Worm (Caenorhabditis elegans) whole organism, late embryonic: ENCODE results near the gene F36H1.11.

Experiments used
- K02D7.2 ChIP-seq: sonication (generic microtip); optimal IDR thresholded peaks from 2 replicates; lab custom pipeline; 2017; ENCODE audit warnings: mild to moderate bottlenecking, missing genetic modification characterization, missing compliant biosample characterization
- K09A11.1 ChIP-seq: sonication (generic microtip); optimal IDR thresholded peaks from 2 replicates; lab custom pipeline; 2017; ENCODE audit warnings: antibody characterized with exemption, mild to moderate bottlenecking, missing genetic modification characterization, missing compliant biosample characterization; ENCODE audit not compliant: insufficient read depth
- ama-1 ChIP-seq: fragments of 150-350 bp; optimal IDR thresholded peaks from 2 replicates; lab custom pipeline; 2014
- ceh-18 ChIP-seq: sonication (generic microtip); optimal IDR thresholded peaks from 2 replicates; lab custom pipeline; 2016; ENCODE audit warnings: missing genetic modification characterization, missing compliant biosample characterization
- ceh-2 ChIP-seq: sonication (generic microtip); optimal IDR thresholded peaks from 2 replicates; lab custom pipeline; 2016; ENCODE audit warnings: missing genotype, missing genetic modification characterization, missing compliant biosample characterization
- ceh-22 ChIP-seq: sonication (generic microtip); optimal IDR thresholded peaks from 2 replicates; lab custom pipeline; 2017; ENCODE audit warnings: missing biosample characterization, missing genetic modification characterization
- ceh-24 ChIP-seq: sonication (generic microtip); optimal IDR thresholded peaks from 2 replicates; lab custom pipeline; 2016; ENCODE audit warnings: mild to moderate bottlenecking, missing genetic modification characterization, missing compliant biosample characterization
- ceh-30 ChIP-seq: fragments of 150-350 bp; optimal IDR thresholded peaks from 2 replicates; lab custom pipeline; 2014; ENCODE audit warnings: missing biosample characterization, missing genetic modification characterization
- ceh-34 ChIP-seq: sonication (generic microtip); optimal IDR thresholded peaks from 2 replicates; lab custom pipeline; 2016; ENCODE audit warnings: mild to moderate bottlenecking, missing genetic modification characterization, missing compliant biosample characterization
- ceh-6 ChIP-seq: fragments of 200-800 bp; sonication (Bioruptor generic); optimal IDR thresholded peaks from 2 replicates; lab custom pipeline; 2018; ENCODE audit warnings: mild to moderate bottlenecking, missing genetic modification characterization, missing compliant biosample characterization
- che-1 ChIP-seq: sonication (generic microtip); optimal IDR thresholded peaks from 2 replicates; lab custom pipeline; 2016; ENCODE audit warnings: mild to moderate bottlenecking, missing genetic modification characterization, missing compliant biosample characterization
- dmd-4 ChIP-seq: sonication (generic microtip); optimal IDR thresholded peaks from 2 replicates; lab custom pipeline; 2016; ENCODE audit warnings: borderline replicate concordance, missing genetic modification characterization, missing compliant biosample characterization
- elt-4 ChIP-seq: sonication (generic microtip); optimal IDR thresholded peaks from 2 replicates; lab custom pipeline; 2016; ENCODE audit warnings: missing genetic modification characterization, missing compliant biosample characterization
- gmeb-2 ChIP-seq: sonication (generic microtip); optimal IDR thresholded peaks from 2 replicates; lab custom pipeline; 2016; ENCODE audit warnings: missing genetic modification characterization, inconsistent platforms, missing compliant biosample characterization
- hlh-13 ChIP-seq: fragments of 200-800 bp; sonication (Bioruptor generic); optimal IDR thresholded peaks from 2 replicates; lab custom pipeline; 2018; ENCODE audit warnings: mild to moderate bottlenecking, missing genetic modification characterization, missing compliant biosample characterization
- hlh-30 ChIP-seq: sonication (generic microtip); optimal IDR thresholded peaks from 2 replicates; lab custom pipeline; 2017; ENCODE audit warnings: antibody characterized with exemption, missing genetic modification characterization, missing compliant biosample characterization; ENCODE audit not compliant: insufficient read depth
- lim-6 ChIP-seq: sonication (generic microtip); optimal IDR thresholded peaks from 2 replicates; lab custom pipeline; 2016; ENCODE audit warnings: missing genetic modification characterization, missing compliant biosample characterization
- lin-11 ChIP-seq: fragments of 200-800 bp; sonication (Bioruptor generic); optimal IDR thresholded peaks from 2 replicates; lab custom pipeline; 2018; ENCODE audit warnings: mild to moderate bottlenecking, missing genetic modification characterization, missing compliant biosample characterization
- madf-2 ChIP-seq: sonication (generic microtip); optimal IDR thresholded peaks from 2 replicates; lab custom pipeline; 2017; ENCODE audit warnings: missing genetic modification characterization, missing compliant biosample characterization
- mec-3 ChIP-seq: sonication (generic microtip); optimal IDR thresholded peaks from 2 replicates; lab custom pipeline; 2016; ENCODE audit warnings: borderline replicate concordance, missing genetic modification characterization, missing compliant biosample characterization
- nfya-1 ChIP-seq: sonication (generic microtip); optimal IDR thresholded peaks from 2 replicates; lab custom pipeline; 2017; ENCODE audit warnings: missing genetic modification characterization, mild to moderate bottlenecking, missing compliant biosample characterization, antibody characterized with exemption, moderate library complexity
- nhr-232 ChIP-seq: sonication (generic microtip); optimal IDR thresholded peaks from 2 replicates; lab custom pipeline; 2016; ENCODE audit warnings: missing genetic modification characterization, missing compliant biosample characterization
- npax-4 ChIP-seq: sonication (generic microtip); optimal IDR thresholded peaks from 2 replicates; lab custom pipeline; 2016; ENCODE audit warnings: missing genetic modification characterization, missing compliant biosample characterization
- pag-3 ChIP-seq: sonication (generic microtip); optimal IDR thresholded peaks from 2 replicates; lab custom pipeline; 2016; ENCODE audit warnings: missing compliant biosample characterization, missing genetic modification characterization, borderline replicate concordance
- pat-9 ChIP-seq: fragments of 200-800 bp; sonication (Bioruptor generic); optimal IDR thresholded peaks from 2 replicates; lab custom pipeline; 2018; ENCODE audit warnings: mild to moderate bottlenecking, missing genetic modification characterization, moderate library complexity, missing compliant biosample characterization
- pha-2 ChIP-seq: sonication (generic microtip); optimal IDR thresholded peaks from 2 replicates; lab custom pipeline; 2017; ENCODE audit warnings: mild to moderate bottlenecking, missing genetic modification characterization, missing compliant biosample characterization
- rnt-1 ChIP-seq: sonication (generic microtip); optimal IDR thresholded peaks from 2 replicates; lab custom pipeline; 2016; ENCODE audit warnings: missing genetic modification characterization, missing compliant biosample characterization
- tbx-2 ChIP-seq: sonication (generic microtip); optimal IDR thresholded peaks from 2 replicates; lab custom pipeline; 2016; ENCODE audit warnings: missing genetic modification characterization, missing compliant biosample characterization
- tbx-7 ChIP-seq: sonication (generic microtip); optimal IDR thresholded peaks from 2 replicates; lab custom pipeline; 2016; ENCODE audit warnings: missing genotype, missing genetic modification characterization, missing compliant biosample characterization
- ttx-3 ChIP-seq: sonication (generic microtip); optimal IDR thresholded peaks from 2 replicates; lab custom pipeline; 2016; ENCODE audit warnings: missing genetic modification reagents, missing genetic modification characterization, missing compliant biosample characterization
- unc-42 ChIP-seq: sonication (generic microtip); optimal IDR thresholded peaks from 2 replicates; lab custom pipeline; 2016; ENCODE audit warnings: missing genotype, missing genetic modification characterization, missing compliant biosample characterization
- unc-55 ChIP-seq: sonication (generic microtip); optimal IDR thresholded peaks from 2 replicates; lab custom pipeline; 2017; ENCODE audit warnings: missing biosample characterization, missing genetic modification reagents, missing genetic modification characterization
- ztf-16 ChIP-seq: sonication (generic microtip); optimal IDR thresholded peaks from 2 replicates; lab custom pipeline; 2017; ENCODE audit warnings: missing genetic modification characterization, missing compliant biosample characterization

Gene F36H1.11

DNA sequence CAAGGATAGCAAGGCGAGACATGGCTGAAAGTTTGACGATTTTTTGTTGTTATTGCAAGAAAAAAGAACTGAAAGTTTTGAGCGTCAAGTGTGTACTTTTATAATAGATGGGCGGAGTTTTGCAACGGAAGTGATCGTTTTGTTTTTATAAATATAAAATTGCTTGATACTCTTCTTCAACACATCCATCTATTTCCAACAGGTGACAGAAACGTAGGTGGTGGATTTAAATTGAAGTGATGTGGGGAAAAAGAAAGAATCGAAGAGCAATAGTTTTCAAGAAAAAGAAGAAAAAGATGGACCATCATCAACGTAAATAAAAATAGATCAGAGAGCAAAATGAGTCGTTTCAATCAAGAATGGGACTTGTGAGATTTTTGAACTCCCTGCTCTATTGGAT lies 18.0 kb downstream of the F36H1.11 start, which contains the start of gene ttr-17:
Gene ttr-17, minus strand, starts transcription at position 24 of the 400 bp plus-strand sequence.
- no peak for TF ChIP-seq ceh-2 (tag; lab: Kevin White, UChicago)
- peak; percentile 51 for TF ChIP-seq ceh-18 (tag; lab: Kevin White, UChicago)

DNA sequence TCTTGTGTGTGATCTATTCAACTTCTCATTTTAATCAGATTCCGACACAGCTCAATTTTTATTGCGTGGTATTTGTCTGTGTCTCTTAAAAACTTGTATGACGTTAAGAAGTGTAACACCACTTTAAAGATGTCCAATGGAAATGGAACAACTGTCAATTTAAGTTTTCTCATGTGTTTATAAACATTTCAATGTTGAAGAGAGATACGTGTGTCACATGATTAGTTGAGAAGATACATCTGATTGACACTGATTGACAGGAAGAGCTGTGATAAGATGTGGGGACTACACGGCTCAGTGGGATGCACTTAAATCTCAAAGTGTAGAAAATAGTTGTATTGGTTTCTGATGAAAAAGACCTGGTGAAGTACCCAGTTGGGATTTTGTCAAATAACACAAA lies 19.3 kb downstream of the F36H1.11 start:
- TF ChIP-seq ceh-18 (tag; lab: Kevin White, UChicago) (peak; percentile 68), mec-3 (tag; lab: Kevin White, UChicago) (no peak), unc-55 (peak; percentile 100), hlh-30 (tag; lab: Kevin White, UChicago) (peak; percentile 55), rnt-1 (tag; lab: Kevin White, UChicago) (peak; percentile 81), ceh-34 (tag; lab: Kevin White, UChicago) (no peak), pat-9 (tag; lab: Kevin White, UChicago) (no peak), nfya-1 (tag; lab: Kevin White, UChicago) (peak; percentile 47), npax-4 (no peak)

DNA sequence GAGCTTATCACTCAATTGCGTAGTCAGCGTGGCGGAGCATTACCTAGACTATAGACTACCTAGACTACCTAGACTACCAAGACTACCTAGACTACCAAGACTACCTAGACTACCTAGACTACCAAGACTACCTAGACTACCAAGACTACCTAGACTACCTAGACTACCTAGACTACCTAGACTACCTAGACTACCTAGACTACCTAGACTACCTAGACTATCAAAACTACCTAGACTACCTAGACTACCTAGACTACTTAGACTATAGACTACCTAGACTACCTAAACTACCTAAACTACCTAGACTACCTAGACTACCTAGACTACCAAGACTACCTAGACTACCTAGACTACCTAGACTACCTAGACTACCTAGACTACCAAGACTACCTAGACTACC lies 21.9 kb downstream of the F36H1.11 start:
- peak; percentile 29 for TF ChIP-seq ztf-16
- TF ChIP-seq hlh-13 (GFP tag; lab: Kevin White, UChicago) = peak; percentile 72
- TF ChIP-seq npax-4 = peak; percentile 30
- peak; percentile 57 for TF ChIP-seq madf-2
- peak; percentile 70 for TF ChIP-seq dmd-4 (tag; lab: Kevin White, UChicago)
- TF ChIP-seq pat-9 (tag; lab: Kevin White, UChicago) = peak; percentile 42
- peak; percentile 46 for TF ChIP-seq lin-11 (tag; lab: Kevin White, UChicago)
- peak; percentile 45 for TF ChIP-seq che-1
- TF ChIP-seq, all 69 proteins: peak for 8; not testable (repeated sequence) for 61

DNA sequence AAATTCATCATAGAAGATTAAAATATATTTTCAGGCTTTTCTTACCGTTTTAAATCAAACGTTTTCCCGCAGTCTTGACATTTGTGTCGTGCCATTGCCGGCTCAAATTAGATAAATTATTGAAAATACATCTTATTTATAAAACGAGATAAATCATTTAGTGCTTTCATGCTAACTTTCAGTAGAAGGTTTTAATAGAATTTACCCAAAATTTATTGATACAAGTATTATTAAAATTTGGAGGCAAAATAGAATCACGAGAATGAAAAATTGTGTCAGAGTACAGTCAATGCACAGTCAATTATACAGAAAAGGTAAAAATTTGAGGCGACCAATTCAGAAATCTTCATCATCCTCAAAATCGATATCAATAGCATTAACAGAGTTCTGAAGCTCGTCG lies 29.5 kb downstream of the F36H1.11 start, which contains the start of gene Y5F2A.4:
Gene Y5F2A.4, minus strand, starts transcription at position 101 of the 400 bp plus-strand sequence.
- no peak for TF ChIP-seq K02D7.2
- TF ChIP-seq ceh-6 (GFP tag; lab: Kevin White, UChicago) = no peak
- TF ChIP-seq nhr-232 (tag; lab: Kevin White, UChicago) = no peak
- TF ChIP-seq ama-1 (lab: Kevin White, UChicago) = no peak
- no peak for TF ChIP-seq madf-2
- no peak for TF ChIP-seq lim-6 (tag; lab: Kevin White, UChicago)
- TF ChIP-seq unc-42 (tag; lab: Kevin White, UChicago) = no peak
- TF ChIP-seq elt-4 (tag; lab: Kevin White, UChicago) = no peak
- TF ChIP-seq ceh-24 (tag; lab: Kevin White, UChicago) = no peak
- no peak for TF ChIP-seq ceh-30 (tag; lab: Kevin White, UChicago)
- no peak for TF ChIP-seq npax-4
- no peak for TF ChIP-seq tbx-7 (tag; lab: Kevin White, UChicago)
- no peak for TF ChIP-seq pag-3
- no peak for TF ChIP-seq ceh-2 (tag; lab: Kevin White, UChicago)
- no peak for TF ChIP-seq ttx-3 (tag; lab: Kevin White, UChicago)
- no peak for TF ChIP-seq tbx-2
- TF ChIP-seq ceh-22 (tag; lab: Kevin White, UChicago) = no peak
- no peak for TF ChIP-seq pha-2 (tag; lab: Kevin White, UChicago)
- no peak for TF ChIP-seq gmeb-2 (tag; lab: Kevin White, UChicago)

DNA sequence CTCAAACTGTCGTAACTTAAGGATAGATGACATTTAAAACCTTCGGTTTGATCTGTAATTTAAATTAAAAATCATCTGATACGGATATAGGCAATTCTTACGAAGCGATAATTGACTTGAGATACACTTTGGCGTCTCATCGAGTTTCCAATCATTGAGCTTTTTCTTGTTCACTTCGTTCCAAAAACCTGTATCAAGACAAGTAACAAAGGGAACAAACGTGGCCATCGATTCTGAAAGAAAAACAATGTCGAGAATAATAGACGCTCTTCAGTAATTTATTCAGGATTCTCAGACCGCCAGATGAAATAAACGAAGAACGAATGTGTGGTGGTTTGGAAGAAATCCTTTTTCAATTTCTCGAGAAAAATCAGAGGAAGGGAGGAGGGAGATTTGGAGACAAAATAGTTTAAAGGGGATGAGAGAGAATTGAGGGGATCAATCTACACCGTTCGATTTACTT lies 31.9 kb downstream of the F36H1.11 start, which contains the start of gene atg-7:
Gene atg-7, minus strand, starts transcription at position 233 of the 463 bp plus-strand sequence.
- TF ChIP-seq ama-1 (lab: Kevin White, UChicago) (peak; percentile 26), K09A11.1 (no peak)
